Fruit fly (Drosophila melanogaster): ENCODE data around the gene CG33928.

DNA sequence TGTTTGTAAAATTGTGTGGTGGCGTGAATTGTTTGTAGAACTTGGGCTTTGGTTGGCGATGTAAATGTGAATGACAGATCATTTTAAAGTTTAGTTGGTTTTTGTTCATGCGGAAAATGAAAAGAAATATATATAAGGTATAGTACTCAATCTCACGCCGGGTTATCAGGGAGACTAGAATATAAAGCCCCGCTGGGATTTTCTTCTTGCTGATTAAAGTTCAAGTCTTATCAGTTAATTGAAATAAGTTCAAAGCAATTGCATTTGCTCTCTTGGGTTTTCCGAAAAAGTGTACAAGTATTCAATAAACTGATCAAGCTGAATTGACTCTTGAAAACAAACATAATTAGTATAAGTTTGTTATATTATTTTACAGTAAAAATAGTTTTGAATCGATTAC is 11.0 kb downstream of the CG33928 start:
- no peak for TF ChIP-seq CG10669 (GFP tag; optimal IDR thresholded peaks at IDR 0.05)
- TF ChIP-seq CG3032 (tag; optimal IDR thresholded peaks at IDR 0.05) = no peak
- TF ChIP-seq CG7368 (GFP tag; optimal IDR thresholded peaks at IDR 0.05) = no peak
- no peak for TF ChIP-seq Gug (GFP tag; IDR thresholded peaks at IDR 0.05)
- TF ChIP-seq eg (GFP tag; IDR thresholded peaks at IDR 0.05) = no peak
